Worm (Caenorhabditis elegans): Measurements from ENCODE around the gene cut-1.
A peak's percentile ranks its signal among the peaks of the same experiment; 100 is the strongest.

The cut-1 gene

DNA sequence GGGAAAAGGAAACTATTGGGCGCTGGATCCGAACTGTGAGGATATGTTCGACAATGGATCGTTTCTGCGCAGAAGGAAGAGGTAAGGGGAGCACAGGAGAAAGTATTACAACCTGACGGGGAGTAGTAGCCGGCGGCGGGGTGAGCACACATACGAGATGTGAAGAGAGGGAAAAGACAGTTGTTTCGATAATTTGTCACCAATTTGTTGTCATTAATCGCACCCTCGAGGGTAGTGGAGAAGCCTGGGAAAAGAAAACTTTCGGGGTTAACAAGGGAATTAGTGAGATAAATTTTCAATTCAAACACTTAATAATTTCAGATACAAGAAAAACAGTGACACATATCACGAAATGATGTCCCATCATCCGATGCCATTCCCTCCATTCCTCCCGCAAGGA lies 14.1 kb downstream of the cut-1 start:
- no peak for TF ChIP-seq lin-13 (tag; optimal IDR thresholded peaks at IDR 0.05)
- TF ChIP-seq tbx-8 (GFP tag; optimal IDR thresholded peaks at IDR 0.05), result no peak
- no peak for TF ChIP-seq cnd-1 (tag; optimal IDR thresholded peaks at IDR 0.05)
- no peak for TF ChIP-seq pha-4 (tag; optimal IDR thresholded peaks at IDR 0.05)
- TF ChIP-seq mls-2 (tag; optimal IDR thresholded peaks at IDR 0.05), result no peak
- no peak for TF ChIP-seq bed-3 (GFP tag; optimal IDR thresholded peaks at IDR 0.05)
- TF ChIP-seq unc-62 (GFP tag; optimal IDR thresholded peaks at IDR 0.05), result peak; percentile 40
- no peak for TF ChIP-seq nhr-2 (tag; optimal IDR thresholded peaks at IDR 0.05)
- TF ChIP-seq nhr-237 (tag; optimal IDR thresholded peaks at IDR 0.05), result no peak
- no peak for TF ChIP-seq ceh-39 (tag; optimal IDR thresholded peaks at IDR 0.05)
- no peak for TF ChIP-seq mep-1 (tag; optimal IDR thresholded peaks at IDR 0.05)
- peak; percentile 83 for TF ChIP-seq hlh-1 (tag; optimal IDR thresholded peaks at IDR 0.05)
- peak; percentile 4 for TF ChIP-seq unc-120 (tag; optimal IDR thresholded peaks at IDR 0.05; ENCODE audit: poor library complexity, severe bottlenecking)

DNA sequence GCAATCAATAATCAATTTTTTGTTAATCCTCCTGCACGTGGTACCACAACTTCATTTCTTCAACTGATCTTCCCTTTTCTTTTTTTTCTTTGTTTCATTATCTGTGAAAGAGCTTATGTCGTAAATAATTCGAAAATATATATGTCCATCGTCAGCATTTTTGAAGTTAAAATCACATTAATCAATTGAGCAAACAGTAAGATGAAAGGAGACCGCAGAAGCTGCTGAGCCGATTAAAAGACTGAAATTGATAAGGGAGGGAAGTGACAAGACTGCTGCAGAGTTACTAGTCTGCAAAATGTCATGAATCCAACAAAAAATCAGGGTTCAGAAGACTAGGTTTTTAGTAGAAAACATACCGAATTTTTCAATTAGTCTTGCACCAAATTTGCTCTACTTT lies 14.9 kb downstream of the cut-1 start:
- TF ChIP-seq ham-2 (GFP tag; optimal IDR thresholded peaks at IDR 0.05) (no peak), ztf-11 (tag; optimal IDR thresholded peaks at IDR 0.05) (no peak), elt-1 (tag; optimal IDR thresholded peaks at IDR 0.05; ENCODE audit: borderline replicate concordance, insufficient read depth) (no peak), tbx-8 (GFP tag; optimal IDR thresholded peaks at IDR 0.05) (no peak), hlh-1 (tag; optimal IDR thresholded peaks at IDR 0.05) (no peak), mep-1 (tag; optimal IDR thresholded peaks at IDR 0.05) (no peak), nhr-2 (tag; optimal IDR thresholded peaks at IDR 0.05) (no peak), ceh-39 (tag; optimal IDR thresholded peaks at IDR 0.05) (no peak), unc-62 (GFP tag; optimal IDR thresholded peaks at IDR 0.05) (no peak), unc-120 (tag; optimal IDR thresholded peaks at IDR 0.05; ENCODE audit: poor library complexity, severe bottlenecking) (no peak)

ce11 chrII:11284701-11285100 lies 15.8 kb downstream of the cut-1 start:
- TF ChIP-seq ces-1 (GFP tag; optimal IDR thresholded peaks at IDR 0.05) (no peak), sptf-1 (tag; optimal IDR thresholded peaks at IDR 0.05) (no peak), ceh-43 (GFP tag; optimal IDR thresholded peaks at IDR 0.05) (peak; percentile 9), nhr-28 (tag; optimal IDR thresholded peaks at IDR 0.05) (no peak), sem-2 (GFP tag; optimal IDR thresholded peaks at IDR 0.05) (no peak), blmp-1 (tag; optimal IDR thresholded peaks at IDR 0.05) (peak; percentile 32), unc-62 (GFP tag; optimal IDR thresholded peaks at IDR 0.05) (peak; percentile 31), ztf-11 (tag; optimal IDR thresholded peaks at IDR 0.05) (no peak)

- TF ChIP-seq zip-8 (tag; optimal IDR thresholded peaks at IDR 0.05) (peak; percentile 12), nhr-2 (tag; optimal IDR thresholded peaks at IDR 0.05) (peak; percentile 95), ham-2 (GFP tag; optimal IDR thresholded peaks at IDR 0.05) (peak; percentile 5), ceh-43 (GFP tag; optimal IDR thresholded peaks at IDR 0.05) (no peak), ztf-11 (tag; optimal IDR thresholded peaks at IDR 0.05) (no peak), sptf-1 (tag; optimal IDR thresholded peaks at IDR 0.05) (peak; percentile 35), ceh-83 (GFP tag; optimal IDR thresholded peaks at IDR 0.05) (peak; percentile 2)
Measured at ce11 chrII:11285282-11285933, 16.5 kb downstream of the cut-1 start.

DNA sequence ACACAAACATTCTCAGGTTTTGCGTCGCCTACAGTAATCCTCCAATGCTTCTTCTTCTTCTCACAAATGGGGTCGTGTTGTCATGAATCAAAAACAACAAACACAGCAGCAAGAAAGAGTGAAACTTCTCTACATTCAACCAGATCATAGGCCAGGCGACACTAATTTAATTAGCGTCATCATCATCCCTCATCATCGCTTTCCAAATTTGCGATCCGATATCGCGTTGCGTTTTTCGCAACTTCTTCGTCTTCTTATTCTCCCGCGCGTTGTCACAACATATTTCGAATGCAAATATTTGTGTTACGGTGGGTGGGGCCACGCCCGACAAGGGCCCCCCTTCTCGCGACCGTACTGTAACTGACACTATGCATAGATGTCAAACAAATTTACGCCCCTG lies 17.5 kb downstream of the cut-1 start:
- TF ChIP-seq nhr-76 (tag; optimal IDR thresholded peaks at IDR 0.05), result no peak
- no peak for TF ChIP-seq ces-1 (GFP tag; optimal IDR thresholded peaks at IDR 0.05)
- no peak for TF ChIP-seq ceh-43 (GFP tag; optimal IDR thresholded peaks at IDR 0.05)
- no peak for TF ChIP-seq elt-1 (tag; optimal IDR thresholded peaks at IDR 0.05; ENCODE audit: borderline replicate concordance, insufficient read depth)
- no peak for TF ChIP-seq pha-4 (tag; optimal IDR thresholded peaks at IDR 0.05)
- no peak for TF ChIP-seq sem-2 (GFP tag; optimal IDR thresholded peaks at IDR 0.05)

DNA sequence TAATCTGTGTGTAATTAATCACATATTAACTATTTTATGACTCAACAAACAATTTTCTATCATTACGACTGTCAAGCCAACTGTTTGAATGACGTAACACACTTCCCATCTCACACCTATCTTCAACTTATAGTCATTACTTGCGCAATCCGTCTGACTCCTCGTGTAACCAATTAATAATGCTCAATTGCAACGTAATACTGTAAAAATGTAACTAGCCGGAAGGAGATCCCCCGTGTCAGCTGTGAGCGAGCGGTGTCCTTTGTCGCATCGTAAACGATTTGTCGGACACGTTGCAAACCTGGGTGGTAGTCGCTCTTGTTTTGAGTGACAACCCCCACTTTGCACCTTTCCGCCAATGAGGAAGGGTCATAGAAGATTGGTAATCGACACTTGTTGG lies 19.2 kb downstream of the cut-1 start:
- TF ChIP-seq ztf-11 (tag; optimal IDR thresholded peaks at IDR 0.05), result no peak
- TF ChIP-seq nhr-12 (tag; optimal IDR thresholded peaks at IDR 0.05), result no peak
- no peak for TF ChIP-seq ceh-43 (GFP tag; optimal IDR thresholded peaks at IDR 0.05)
- TF ChIP-seq ceh-83 (GFP tag; optimal IDR thresholded peaks at IDR 0.05), result no peak
- TF ChIP-seq nhr-76 (tag; optimal IDR thresholded peaks at IDR 0.05), result no peak
- peak; percentile 27 for TF ChIP-seq cnd-1 (tag; optimal IDR thresholded peaks at IDR 0.05)
- TF ChIP-seq sem-2 (GFP tag; optimal IDR thresholded peaks at IDR 0.05), result no peak
- no peak for TF ChIP-seq mls-2 (tag; optimal IDR thresholded peaks at IDR 0.05)
- TF ChIP-seq mep-1 (tag; optimal IDR thresholded peaks at IDR 0.05), result no peak
- peak; percentile 52 for TF ChIP-seq hlh-1 (tag; optimal IDR thresholded peaks at IDR 0.05)
- no peak for TF ChIP-seq sptf-1 (tag; optimal IDR thresholded peaks at IDR 0.05)
- no peak for TF ChIP-seq elt-3 (tag; optimal IDR thresholded peaks at IDR 0.05)
- TF ChIP-seq lin-13 (tag; optimal IDR thresholded peaks at IDR 0.05), result no peak
- no peak for TF ChIP-seq nhr-28 (tag; optimal IDR thresholded peaks at IDR 0.05)
- TF ChIP-seq pha-4 (tag; optimal IDR thresholded peaks at IDR 0.05), result no peak
- TF ChIP-seq lin-32 (GFP tag; optimal IDR thresholded peaks at IDR 0.05), result no peak
- TF ChIP-seq blmp-1 (tag; optimal IDR thresholded peaks at IDR 0.05), result no peak
- TF ChIP-seq mab-5 (tag; optimal IDR thresholded peaks at IDR 0.05), result no peak
- no peak for TF ChIP-seq ham-2 (GFP tag; optimal IDR thresholded peaks at IDR 0.05)
- TF ChIP-seq unc-39 (tag; optimal IDR thresholded peaks at IDR 0.05), result no peak
- no peak for TF ChIP-seq nhr-237 (tag; optimal IDR thresholded peaks at IDR 0.05)
- peak; percentile 64 for TF ChIP-seq unc-62 (GFP tag; optimal IDR thresholded peaks at IDR 0.05)
- TF ChIP-seq tbx-8 (GFP tag; optimal IDR thresholded peaks at IDR 0.05), result no peak
- no peak for TF ChIP-seq drap-1 (GFP tag; optimal IDR thresholded peaks at IDR 0.05)
- no peak for TF ChIP-seq flh-1 (GFP tag; optimal IDR thresholded peaks at IDR 0.05)
- no peak for TF ChIP-seq snpc-4 (tag; optimal IDR thresholded peaks at IDR 0.05)
- peak; percentile 92 for TF ChIP-seq nhr-2 (tag; optimal IDR thresholded peaks at IDR 0.05)
- no peak for TF ChIP-seq M03D4.4 (tag; optimal IDR thresholded peaks at IDR 0.05)
- TF ChIP-seq zip-8 (tag; optimal IDR thresholded peaks at IDR 0.05), result peak; percentile 99
- TF ChIP-seq bed-3 (GFP tag; optimal IDR thresholded peaks at IDR 0.05), result no peak
- no peak for TF ChIP-seq elt-1 (tag; optimal IDR thresholded peaks at IDR 0.05; ENCODE audit: borderline replicate concordance, insufficient read depth)

Data from whole organism, mixed stage, embryonic.